Fruit fly (Drosophila melanogaster): ENCODE measurements around the gene CG31068.

DNA sequence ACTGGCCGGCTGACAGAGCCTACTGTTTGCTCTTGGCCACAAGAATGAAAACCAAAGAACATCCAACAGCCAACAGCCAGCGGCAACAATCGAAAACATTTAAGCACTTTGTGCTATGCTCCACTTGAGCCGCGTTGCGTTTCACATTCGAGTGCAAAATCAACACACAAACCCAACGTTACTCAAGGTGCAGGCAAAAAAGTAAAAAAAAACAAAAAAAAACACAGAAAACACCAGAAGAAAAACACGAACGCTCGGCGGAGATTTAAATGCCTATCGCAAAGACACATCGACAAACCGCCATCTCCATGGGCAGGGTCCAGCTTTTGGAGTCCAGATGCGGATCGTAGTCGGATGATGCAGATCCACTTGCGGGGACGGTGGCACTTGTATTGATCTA lies 29.6 kb upstream of the CG31068 start:
- TF ChIP-seq D1 (tag; optimal IDR thresholded peaks at IDR 0.05) (no peak), CG4496 (GFP tag; IDR thresholded peaks at IDR 0.05) (no peak), CG9948 (tag; optimal IDR thresholded peaks at IDR 0.05) (no peak), CG13204 (GFP tag; optimal IDR thresholded peaks at IDR 0.05) (no peak), Snoo (tag; optimal IDR thresholded peaks at IDR 0.05) (no peak), gl (tag; optimal IDR thresholded peaks at IDR 0.05) (peak; percentile 4), CG17806 (tag; optimal IDR thresholded peaks at IDR 0.05) (no peak)

Data from whole organism, pupa.